Fruit fly (Drosophila melanogaster) whole organism, wandering third instar larva: Measurements from ENCODE around the gene Oseg1.

Source experiments
- Dfd ChIP-seq: fragments of >200 bp; optimal IDR thresholded peaks from 2 replicates; lab custom pipeline; 2017; ENCODE audit warnings: missing biosample characterization, missing genetic modification characterization
- Hr78 ChIP-seq: fragments of >200 bp; optimal IDR thresholded peaks from 2 replicates; lab custom pipeline; 2017; ENCODE audit warnings: missing biosample characterization, missing genetic modification characterization
- Myc ChIP-seq: fragments of >200 bp; optimal IDR thresholded peaks from 2 replicates; lab custom pipeline; 2017
- OdsH ChIP-seq: fragments of 200-800 bp; sonication (Bioruptor generic); optimal IDR thresholded peaks from 2 replicates; lab custom pipeline; 2016; ENCODE audit warnings: missing biosample characterization, mild to moderate bottlenecking, missing genetic modification characterization
- Rel ChIP-seq, 2 experiments: fragments of 200-800 bp; sonication (Bioruptor generic) in 1 of 2; optimal IDR thresholded peaks; 2 replicates in 1 of 2; 3 replicates in 1 of 2; lab custom pipeline; 2016 to 2019; ENCODE audit warnings: mild to moderate bottlenecking in 2 of 2, missing biosample characterization in 2 of 2, missing genetic modification characterization in 2 of 2, moderate library complexity in 1 of 2
- Sp1 ChIP-seq: fragments of 200-800 bp; sonication (Bioruptor generic); optimal IDR thresholded peaks from 3 replicates; lab custom pipeline; 2019; ENCODE audit warnings: missing biosample characterization, mild to moderate bottlenecking, missing genetic modification characterization, moderate library complexity
- brk ChIP-seq: fragments of 200-800 bp; sonication (Bioruptor generic); optimal IDR thresholded peaks from 2 replicates; lab custom pipeline; 2016; ENCODE audit warnings: missing biosample characterization, mild to moderate bottlenecking, missing genetic modification characterization
- h ChIP-seq: fragments of 200-800 bp; sonication (Bioruptor generic); optimal IDR thresholded peaks from 3 replicates; lab custom pipeline; 2016; ENCODE audit warnings: missing biosample characterization, mild to moderate bottlenecking, missing genetic modification characterization
- pan ChIP-seq: fragments of >200 bp; optimal IDR thresholded peaks from 2 replicates; lab custom pipeline; 2017
- psq ChIP-seq: fragments of 200-800 bp; sonication (Bioruptor generic); optimal IDR thresholded peaks from 3 replicates; lab custom pipeline; 2017; ENCODE audit warnings: missing biosample characterization, mild to moderate bottlenecking, missing genetic modification characterization, moderate library complexity
- sv ChIP-seq: fragments of 200-800 bp; sonication (Bioruptor generic); optimal IDR thresholded peaks from 3 replicates; lab custom pipeline; 2016; ENCODE audit warnings: missing biosample characterization, missing genetic modification characterization

dm6 chr3L:8452986-8453385, 40.4 kb upstream of the Oseg1 start:
- no peak for TF ChIP-seq Rel (GFP tag; optimal IDR thresholded peaks at IDR 0.05; lab: Kevin White, UChicago)
- no peak for TF ChIP-seq Rel (tag; optimal IDR thresholded peaks at IDR 0.05; lab: Kevin White, UChicago)
- TF ChIP-seq sv (GFP tag; lab: Kevin White, UChicago): no peak
- peak; percentile 41 for TF ChIP-seq h (GFP tag; lab: Kevin White, UChicago)
- no peak for TF ChIP-seq Hr78 (GFP tag; lab: Kevin White, UChicago)
- TF ChIP-seq OdsH (GFP tag; lab: Kevin White, UChicago): no peak
- TF ChIP-seq Dfd (GFP tag; lab: Kevin White, UChicago): no peak
- no peak for TF ChIP-seq Myc (lab: Kevin White, UChicago)
- no peak for TF ChIP-seq Sp1
- TF ChIP-seq brk: no peak
- no peak for TF ChIP-seq psq
- TF ChIP-seq pan (lab: Kevin White, UChicago): no peak
